Fruit fly (Drosophila melanogaster) whole organism, embryonic: ENCODE measurements around the gene CG6230.

Experiments
- Adf1 ChIP-seq: fragments of 200-800 bp; sonication (Bioruptor generic); IDR thresholded peaks from 2 replicates; pipeline ENCODE4 v1.3.6; 2022; ENCODE audit warnings: missing biosample characterization, missing genetic modification characterization
- Atf3 ChIP-seq: fragments of 200-800 bp; sonication (Bioruptor generic); optimal IDR thresholded peaks from 3 replicates; lab custom pipeline; 2016; ENCODE audit warnings: missing biosample characterization, missing genetic modification characterization
- CG10959 ChIP-seq: fragments of 200-800 bp; sonication (Bioruptor generic); IDR thresholded peaks from 2 replicates; pipeline ENCODE4 v1.3.6; 2022; ENCODE audit warnings: missing biosample characterization, missing genetic modification characterization
- CG11723 ChIP-seq: fragments of 200-800 bp; sonication (Bioruptor generic); optimal IDR thresholded peaks from 2 replicates; lab custom pipeline; 2017; ENCODE audit warnings: missing biosample characterization, mild to moderate bottlenecking, missing genetic modification characterization
- CG12155 ChIP-seq: fragments of 200-800 bp; sonication (Bioruptor generic); optimal IDR thresholded peaks from 3 replicates; lab custom pipeline; 2016; ENCODE audit warnings: missing biosample characterization, missing genetic modification characterization
- CG12659 ChIP-seq: fragments of 200-800 bp; sonication (Bioruptor generic); optimal IDR thresholded peaks from 3 replicates; lab custom pipeline; 2017; ENCODE audit warnings: mild to moderate bottlenecking, missing biosample characterization, missing genetic modification reagents, missing genetic modification characterization
- CG16863 ChIP-seq: fragments of 200-800 bp; sonication (Bioruptor generic); optimal IDR thresholded peaks from 3 replicates; lab custom pipeline; 2016; ENCODE audit warnings: missing biosample characterization, missing genetic modification characterization
- CG17829 ChIP-seq: fragments of 200-800 bp; optimal IDR thresholded peaks from 2 replicates; lab custom pipeline; 2019; ENCODE audit warnings: missing biosample characterization, mild to moderate bottlenecking, missing genetic modification characterization, moderate library complexity
- CG1792 ChIP-seq: fragments of 200-800 bp; sonication (Bioruptor generic); optimal IDR thresholded peaks from 2 replicates; lab custom pipeline; 2016; ENCODE audit warnings: missing biosample characterization, missing genetic modification characterization
- CG18476 ChIP-seq: fragments of 200-800 bp; sonication (Bioruptor generic); optimal IDR thresholded peaks from 2 replicates; lab custom pipeline; 2016; ENCODE audit warnings: missing biosample characterization, mild to moderate bottlenecking, missing genetic modification characterization
- CG31441 ChIP-seq: fragments of 200-800 bp; sonication (Bioruptor generic); IDR thresholded peaks from 2 replicates; pipeline ENCODE4 v1.3.6; 2022; ENCODE audit warnings: missing biosample characterization, missing genetic modification characterization
- CG33557 ChIP-seq: fragments of 200-800 bp; sonication (Bioruptor generic); optimal IDR thresholded peaks from 2 replicates; lab custom pipeline; 2019; ENCODE audit warnings: missing biosample characterization, mild to moderate bottlenecking, missing genetic modification characterization, moderate library complexity
- CG34422 ChIP-seq: fragments of 200-800 bp; sonication (Bioruptor generic); IDR thresholded peaks from 3 replicates; pipeline ENCODE4 v1.3.6; 2022; ENCODE audit warnings: missing biosample characterization, missing genetic modification characterization
- CG4328 ChIP-seq: fragments of 200-800 bp; sonication (Bioruptor generic); optimal IDR thresholded peaks from 3 replicates; lab custom pipeline; 2017; ENCODE audit warnings: missing biosample characterization, missing genetic modification reagents, missing genetic modification characterization
- CG4360 ChIP-seq: fragments of 200-800 bp; sonication (Bioruptor generic); IDR thresholded peaks from 2 replicates; pipeline ENCODE4 v1.3.6; 2022; ENCODE audit warnings: missing biosample characterization, missing genetic modification characterization
- CG4730 ChIP-seq: fragments of 200-800 bp; sonication (Bioruptor generic); IDR thresholded peaks from 2 replicates; pipeline ENCODE4 v1.3.6; 2022; ENCODE audit warnings: missing biosample characterization, missing genetic modification characterization
- CG9215 ChIP-seq: fragments of 200-800 bp; sonication (Bioruptor generic); IDR thresholded peaks from 2 replicates; pipeline ENCODE4 v1.3.6; 2022; ENCODE audit warnings: missing biosample characterization, missing genetic modification characterization
- CG9817 ChIP-seq: fragments of 200-800 bp; sonication (Bioruptor generic); optimal IDR thresholded peaks from 2 replicates; lab custom pipeline; 2018; ENCODE audit warnings: missing biosample characterization, mild to moderate bottlenecking, missing genetic modification characterization, moderate library complexity
- Doc2 ChIP-seq: fragments of 200-800 bp; sonication (Bioruptor generic); IDR thresholded peaks from 2 replicates; pipeline ENCODE4 v1.3.6; 2022; ENCODE audit warnings: missing biosample characterization, missing genetic modification characterization
- Doc3 ChIP-seq: fragments of 200-800 bp; sonication (Bioruptor generic); IDR thresholded peaks from 3 replicates; pipeline ENCODE4 v1.3.6; 2022; ENCODE audit warnings: missing biosample characterization, missing genetic modification characterization; ENCODE audit not compliant: partially characterized antibody
- Dref ChIP-seq: fragments of 200-800 bp; sonication (Bioruptor generic); IDR thresholded peaks from 2 replicates; pipeline ENCODE4 v1.3.6; 2022; ENCODE audit warnings: missing biosample characterization, missing genetic modification characterization
- ERR ChIP-seq: fragments of 200-800 bp; sonication (Bioruptor generic); optimal IDR thresholded peaks from 2 replicates; lab custom pipeline; 2016; ENCODE audit warnings: missing biosample characterization, missing genetic modification characterization
- Ets65A ChIP-seq: fragments of 200-800 bp; sonication (Bioruptor generic); peaks from one replicate; lab custom pipeline; 2016; ENCODE audit warnings: missing biosample characterization, missing genetic modification characterization
- Hmr ChIP-seq: fragments of 200-800 bp; sonication (Bioruptor generic); optimal IDR thresholded peaks from 3 replicates; lab custom pipeline; 2017; ENCODE audit warnings: mild to moderate bottlenecking, missing biosample characterization, missing genetic modification reagents, missing genetic modification characterization
- Lpt ChIP-seq: fragments of >200 bp; optimal IDR thresholded peaks from 2 replicates; lab custom pipeline; 2018; ENCODE audit warnings: missing biosample characterization, missing genetic modification characterization
- Mrtf ChIP-seq: fragments of 200-800 bp; sonication (Bioruptor generic); IDR thresholded peaks from 3 replicates; pipeline ENCODE4 v1.3.6; 2022; ENCODE audit warnings: missing biosample characterization, missing genetic modification characterization
- Opbp ChIP-seq: fragments of 200-800 bp; sonication (Bioruptor generic); IDR thresholded peaks from 3 replicates; pipeline ENCODE4 v1.3.6; 2022; ENCODE audit warnings: missing biosample characterization, missing genetic modification characterization; ENCODE audit not compliant: partially characterized antibody
- PHDP ChIP-seq: fragments of 200-800 bp; sonication (Bioruptor generic); optimal IDR thresholded peaks from 3 replicates; lab custom pipeline; 2018; ENCODE audit warnings: missing biosample characterization, mild to moderate bottlenecking, missing genetic modification characterization, moderate library complexity
- Six4 ChIP-seq: fragments of 200-800 bp; sonication (Bioruptor generic); optimal IDR thresholded peaks from 2 replicates; lab custom pipeline; 2016; ENCODE audit warnings: missing biosample characterization, missing genetic modification characterization
- Xrp1 ChIP-seq: fragments of 200-800 bp; sonication (Bioruptor generic); IDR thresholded peaks from 2 replicates; pipeline ENCODE4 v1.3.6; 2022; ENCODE audit warnings: missing biosample characterization, missing genetic modification characterization
- abd-A ChIP-seq: fragments of 200-800 bp; sonication (Bioruptor generic); optimal IDR thresholded peaks from 3 replicates; lab custom pipeline; 2019; ENCODE audit warnings: missing biosample characterization, mild to moderate bottlenecking, missing genetic modification characterization, moderate library complexity
- ac ChIP-seq: fragments of 200-800 bp; sonication (Bioruptor generic); optimal IDR thresholded peaks from 3 replicates; lab custom pipeline; 2017; ENCODE audit warnings: missing biosample characterization, mild to moderate bottlenecking, missing genetic modification characterization
- aop ChIP-seq: fragments of 200-800 bp; sonication (Bioruptor generic); IDR thresholded peaks from 2 replicates; pipeline ENCODE4 v1.3.6; 2022; ENCODE audit warnings: missing biosample characterization, missing genetic modification characterization
- ara ChIP-seq: fragments of 200-800 bp; sonication (Bioruptor generic); IDR thresholded peaks from 2 replicates; pipeline ENCODE4 v1.3.6; 2022; ENCODE audit warnings: missing biosample characterization, missing genetic modification characterization
- ash1 ChIP-seq: fragments of 200-800 bp; sonication (Bioruptor generic); optimal IDR thresholded peaks from 2 replicates; lab custom pipeline; 2018; ENCODE audit warnings: missing biosample characterization, mild to moderate bottlenecking, missing genetic modification characterization
- bab2 ChIP-seq: fragments of 200-800 bp; sonication (Bioruptor generic); optimal IDR thresholded peaks from 2 replicates; lab custom pipeline; 2016; ENCODE audit warnings: missing biosample characterization, missing genetic modification characterization
- btn ChIP-seq: fragments of 200-800 bp; sonication (Bioruptor generic); optimal IDR thresholded peaks from 2 replicates; lab custom pipeline; 2016; ENCODE audit warnings: missing biosample characterization, missing genetic modification characterization
- ci ChIP-seq: fragments of 200-800 bp; sonication (Bioruptor generic); IDR thresholded peaks from 3 replicates; pipeline ENCODE4 v1.3.6; 2022; ENCODE audit warnings: missing biosample characterization, missing genetic modification characterization
- croc ChIP-seq: fragments of 200-800 bp; sonication (Bioruptor generic); conservative IDR thresholded peaks from 3 replicates; pipeline ENCODE4 v1.3.6; 2022; ENCODE audit warnings: missing biosample characterization, missing genetic modification characterization
- dati ChIP-seq: fragments of 200-800 bp; sonication (Bioruptor generic); IDR thresholded peaks from 2 replicates; pipeline ENCODE4 v1.3.6; 2022; ENCODE audit warnings: missing biosample characterization, missing genetic modification characterization
- disco-r ChIP-seq: fragments of 200-800 bp; sonication (Bioruptor generic); optimal IDR thresholded peaks from 2 replicates; lab custom pipeline; 2016; ENCODE audit warnings: missing biosample characterization, missing genetic modification characterization
- dpn ChIP-seq, 2 experiments: fragments of 200-800 bp; sonication (Bioruptor generic); optimal IDR thresholded peaks; 3 replicates each; lab custom pipeline; 2016; ENCODE audit warnings: missing biosample characterization in 2 of 2, missing genetic modification characterization in 2 of 2
- en ChIP-seq: fragments of 200-800 bp; sonication (Bioruptor generic); optimal IDR thresholded peaks from 2 replicates; lab custom pipeline; 2016; ENCODE audit warnings: missing biosample characterization, missing genetic modification characterization
- kni ChIP-seq: fragments of 200-800 bp; sonication (Bioruptor generic); optimal IDR thresholded peaks from 3 replicates; lab custom pipeline; 2017; ENCODE audit warnings: mild to moderate bottlenecking, missing biosample characterization, missing genetic modification reagents, missing genetic modification characterization
- nom ChIP-seq: fragments of 200-800 bp; sonication (Bioruptor generic); optimal IDR thresholded peaks from 2 replicates; lab custom pipeline; 2017; ENCODE audit warnings: missing biosample characterization, missing genetic modification characterization, mild to moderate bottlenecking, moderate library complexity, missing genetic modification reagents
- oc ChIP-seq: fragments of 200-800 bp; sonication (Bioruptor generic); optimal IDR thresholded peaks from 2 replicates; lab custom pipeline; 2018; ENCODE audit warnings: missing biosample characterization, mild to moderate bottlenecking, missing genetic modification characterization, moderate library complexity
- repo ChIP-seq: fragments of 200-800 bp; sonication (Bioruptor generic); optimal IDR thresholded peaks from 2 replicates; lab custom pipeline; 2016; ENCODE audit warnings: missing biosample characterization, missing genetic modification characterization
- run ChIP-seq: fragments of 200-800 bp; sonication (Bioruptor generic); optimal IDR thresholded peaks from 3 replicates; lab custom pipeline; 2018; ENCODE audit warnings: missing biosample characterization, mild to moderate bottlenecking, missing genetic modification characterization
- tx ChIP-seq: fragments of 200-800 bp; sonication (Bioruptor generic); optimal IDR thresholded peaks from 2 replicates; lab custom pipeline; 2016; ENCODE audit warnings: missing biosample characterization, missing genetic modification characterization
- unc-4 ChIP-seq: fragments of 200-800 bp; sonication (Bioruptor generic); IDR thresholded peaks from 2 replicates; pipeline ENCODE4 v1.3.6; 2022; ENCODE audit warnings: missing biosample characterization, missing genetic modification characterization; ENCODE audit not compliant: partially characterized antibody
- wor ChIP-seq: fragments of 200-800 bp; sonication (Bioruptor generic); IDR thresholded peaks from 2 replicates; pipeline ENCODE4 v1.3.6; 2022; ENCODE audit warnings: missing biosample characterization, missing genetic modification characterization
- zen ChIP-seq: fragments of 200-800 bp; sonication (Bioruptor generic); optimal IDR thresholded peaks from 3 replicates; lab custom pipeline; 2018; ENCODE audit warnings: missing biosample characterization, mild to moderate bottlenecking, missing genetic modification characterization, moderate library complexity

CG6230 gene

DNA sequence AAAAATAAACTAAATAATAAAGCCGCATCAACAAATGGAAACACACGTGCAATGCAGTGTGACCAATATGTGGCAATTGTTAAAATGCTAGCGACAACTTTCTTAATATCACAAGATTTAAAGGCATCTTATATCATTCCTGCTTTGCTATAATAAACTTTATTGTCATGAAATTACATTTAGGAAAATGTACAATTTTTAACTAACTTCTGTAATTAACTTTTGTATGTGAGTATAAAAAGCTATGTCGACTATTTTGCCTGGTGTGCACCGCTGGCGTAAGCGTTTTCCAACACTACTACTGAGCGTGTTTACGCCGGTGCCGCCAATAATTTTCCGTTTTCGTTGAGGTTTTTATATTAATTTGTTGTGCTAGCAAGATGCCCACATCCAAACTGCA, 3.4 kb upstream of the CG6230 start, which contains the start of the genes Csl4 and Nup160 (continued):
- TF ChIP-seq Dref (peak; percentile 29; the same call in 1 of the 2 replicates), CG18476 (GFP tag; lab: Kevin White, UChicago) (peak; percentile 68), CG31441 (no peak), Hmr (no peak), CG16863 (GFP tag; lab: Kevin White, UChicago) (peak; percentile 76), oc (tag; lab: Kevin White, UChicago) (no peak), CG4328 (GFP tag; lab: Kevin White, UChicago) (no peak), CG9817 (tag; lab: Kevin White, UChicago) (peak; percentile 76), Six4 (GFP tag; lab: Kevin White, UChicago) (peak; percentile 57), Ets65A (peak; percentile 97), Doc3 (no peak; the same call in 2 of the 3 replicates), tx (GFP tag; lab: Kevin White, UChicago) (peak; percentile 83), ara (GFP tag; lab: Robert Waterston, UW) (peak; percentile 75), Lpt (GFP tag; lab: Kevin White, UChicago) (no peak), CG10959 (GFP tag; lab: Robert Waterston, UW) (peak; percentile 36; the same call in 1 of the 2 replicates), bab2 (GFP tag; lab: Kevin White, UChicago) (peak; percentile 88), nom (GFP tag; lab: Kevin White, UChicago) (no peak), kni (GFP tag; lab: Kevin White, UChicago) (no peak), CG11723 (GFP tag; lab: Kevin White, UChicago) (no peak), ci (peak; percentile 81), dpn (GFP tag; optimal IDR thresholded peaks at IDR 0.05; lab: Kevin White, UChicago) (peak; percentile 87 to 88), Doc2 (no peak), ac (GFP tag; lab: Kevin White, UChicago) (no peak), repo (GFP tag; lab: Kevin White, UChicago) (peak; percentile 30), CG12659 (GFP tag; lab: Kevin White, UChicago) (peak; percentile 75), CG9215 (peak; percentile 53), CG4730 (no peak; the same call in 1 of the 2 replicates), dati (GFP tag; lab: Robert Waterston, UW) (no peak), Mrtf (GFP tag; lab: Robert Waterston, UW) (no peak), abd-A (tag; lab: Kevin White, UChicago) (no peak), Opbp (GFP tag; lab: Robert Waterston, UW) (peak; percentile 52; the same call in 2 of the 3 replicates), ash1 (GFP tag; lab: Kevin White, UChicago) (no peak), PHDP (tag; lab: Kevin White, UChicago) (peak; percentile 75), run (no peak), ERR (peak; percentile 60), btn (GFP tag; lab: Kevin White, UChicago) (peak; percentile 55), Atf3 (GFP tag; lab: Kevin White, UChicago) (peak; percentile 56), zen (tag; lab: Kevin White, UChicago) (peak; percentile 68), croc (GFP tag; lab: Robert Waterston, UW) (peak; percentile 20; the same call in 1 of the 3 replicates), Adf1 (GFP tag; lab: Robert Waterston, UW) (peak; percentile 34), CG33557 (peak; percentile 37), disco-r (GFP tag; lab: Kevin White, UChicago) (peak; percentile 55), CG12155 (GFP tag; lab: Kevin White, UChicago) (peak; percentile 75), CG1792 (GFP tag; lab: Kevin White, UChicago) (peak; percentile 77), CG34422 (GFP tag; lab: Robert Waterston, UW) (peak; percentile 90), CG17829 (peak; percentile 64), aop (GFP tag; lab: Robert Waterston, UW) (no peak), wor (GFP tag; lab: Robert Waterston, UW) (peak; percentile 37; the same call in 1 of the 2 replicates), Xrp1 (peak; percentile 83), CG4360 (GFP tag; lab: Robert Waterston, UW) (no peak), unc-4 (GFP tag; lab: Robert Waterston, UW) (0 out of 2 replicates have a peak, but pooled peaks have one; percentile 29), en (peak; percentile 46)
